Fruit fly (Drosophila melanogaster) whole organism, embryonic: Measurements from ENCODE around the gene fru.
A peak's percentile ranks its signal among the peaks of the same experiment; 100 is the strongest.

Experiments
- CG12219 ChIP-seq: fragments of 200-800 bp; sonication (Bioruptor generic); optimal IDR thresholded peaks from 3 replicates; lab custom pipeline; 2018; ENCODE audit warnings: missing biosample characterization, mild to moderate bottlenecking, missing genetic modification characterization
- CG14050 ChIP-seq: fragments of 200-800 bp; sonication (Bioruptor generic); IDR thresholded peaks from 3 replicates; pipeline ENCODE4 v1.3.6; 2022; ENCODE audit warnings: missing biosample characterization, missing genetic modification characterization
- CG15073 ChIP-seq: fragments of 200-800 bp; sonication (Bioruptor generic); optimal IDR thresholded peaks from 2 replicates; lab custom pipeline; 2016; ENCODE audit warnings: missing biosample characterization, missing genetic modification characterization
- CG1602 ChIP-seq: fragments of 200-800 bp; sonication (Bioruptor generic); optimal IDR thresholded peaks from 3 replicates; lab custom pipeline; 2016; ENCODE audit warnings: missing biosample characterization, missing genetic modification characterization
- CG17829 ChIP-seq: fragments of 200-800 bp; optimal IDR thresholded peaks from 2 replicates; lab custom pipeline; 2019; ENCODE audit warnings: missing biosample characterization, mild to moderate bottlenecking, missing genetic modification characterization, moderate library complexity
- CG3163 ChIP-seq: fragments of 200-800 bp; sonication (Bioruptor generic); optimal IDR thresholded peaks from 3 replicates; lab custom pipeline; 2016; ENCODE audit warnings: missing biosample characterization, missing genetic modification characterization
- CG34422 ChIP-seq: fragments of 200-800 bp; sonication (Bioruptor generic); IDR thresholded peaks from 3 replicates; pipeline ENCODE4 v1.3.6; 2022; ENCODE audit warnings: missing biosample characterization, missing genetic modification characterization
- CG3847 ChIP-seq: fragments of 200-800 bp; sonication (Bioruptor generic); IDR thresholded peaks from 2 replicates; pipeline ENCODE4 v1.3.6; 2022; ENCODE audit warnings: missing biosample characterization, missing genetic modification characterization
- CG4360 ChIP-seq: fragments of 200-800 bp; sonication (Bioruptor generic); IDR thresholded peaks from 2 replicates; pipeline ENCODE4 v1.3.6; 2022; ENCODE audit warnings: missing biosample characterization, missing genetic modification characterization
- CG7357 ChIP-seq: fragments of 200-800 bp; sonication (Bioruptor generic); IDR thresholded peaks from 3 replicates; pipeline ENCODE4 v1.3.6; 2022; ENCODE audit warnings: missing biosample characterization, missing genetic modification characterization
- CG8290 ChIP-seq, 3 experiments: fragments of 200-800 bp; sonication (Bioruptor generic); optimal IDR thresholded peaks; 2 replicates each; lab custom pipeline; 2016 to 2019; ENCODE audit warnings: missing biosample characterization in 3 of 3, missing genetic modification characterization in 3 of 3, mild to moderate bottlenecking in 2 of 3, moderate library complexity in 1 of 3
- CG8944 ChIP-seq: fragments of 200-800 bp; sonication (Bioruptor generic); optimal IDR thresholded peaks from 3 replicates; lab custom pipeline; 2016; ENCODE audit warnings: missing biosample characterization, missing genetic modification characterization
- CHES-1-like ChIP-seq: fragments of 200-800 bp; sonication (Bioruptor generic); optimal IDR thresholded peaks from 2 replicates; lab custom pipeline; 2016; ENCODE audit warnings: missing biosample characterization, missing genetic modification characterization
- CrebB ChIP-seq: fragments of 200-800 bp; sonication (Bioruptor generic); optimal IDR thresholded peaks from 3 replicates; lab custom pipeline; 2018; ENCODE audit warnings: missing biosample characterization, mild to moderate bottlenecking, missing genetic modification characterization
- Dll ChIP-seq: fragments of 200-800 bp; sonication (Bioruptor generic); IDR thresholded peaks from 4 replicates; pipeline ENCODE4 v1.3.6; 2022; ENCODE audit warnings: missing biosample characterization, missing genetic modification characterization; ENCODE audit not compliant: partially characterized antibody
- Hey ChIP-seq: fragments of 200-800 bp; sonication (Bioruptor generic); optimal IDR thresholded peaks from 3 replicates; lab custom pipeline; 2018; ENCODE audit warnings: missing biosample characterization, mild to moderate bottlenecking, missing genetic modification characterization
- MBD-R2 ChIP-seq: fragments of 200-800 bp; sonication (Bioruptor generic); IDR thresholded peaks from 2 replicates; pipeline ENCODE4 v1.3.6; 2022; ENCODE audit warnings: missing biosample characterization, missing genetic modification characterization
- MESR4 ChIP-seq: fragments of 200-800 bp; sonication (Bioruptor generic); optimal IDR thresholded peaks from 2 replicates; lab custom pipeline; 2018; ENCODE audit warnings: missing biosample characterization, mild to moderate bottlenecking, missing genetic modification characterization, moderate library complexity
- Nf-YB ChIP-seq: fragments of 200-800 bp; sonication (Bioruptor generic); optimal IDR thresholded peaks from 3 replicates; lab custom pipeline; 2019; ENCODE audit warnings: missing biosample characterization, mild to moderate bottlenecking, missing genetic modification characterization, moderate library complexity
- Trl ChIP-seq, 3 experiments: fragments of >200 bp in 2 of 3; fragments of 200-800 bp in 1 of 3; sonication (Bioruptor generic) in 1 of 3; optimal IDR thresholded peaks; 2 replicates in 1 of 3; 3 replicates in 2 of 3; lab custom pipeline; 2016 to 2017; ENCODE audit warnings: missing biosample characterization in 1 of 3, missing genetic modification characterization in 1 of 3
- Xrp1 ChIP-seq: fragments of 200-800 bp; sonication (Bioruptor generic); IDR thresholded peaks from 2 replicates; pipeline ENCODE4 v1.3.6; 2022; ENCODE audit warnings: missing biosample characterization, missing genetic modification characterization
- abd-A ChIP-seq: fragments of 200-800 bp; sonication (Bioruptor generic); optimal IDR thresholded peaks from 3 replicates; lab custom pipeline; 2019; ENCODE audit warnings: missing biosample characterization, mild to moderate bottlenecking, missing genetic modification characterization, moderate library complexity
- amos ChIP-seq: fragments of 200-800 bp; sonication (Bioruptor generic); IDR thresholded peaks from 2 replicates; pipeline ENCODE4 v1.3.6; 2022; ENCODE audit warnings: missing biosample characterization, missing genetic modification characterization; ENCODE audit not compliant: partially characterized antibody
- ase ChIP-seq: fragments of 200-800 bp; sonication (Bioruptor generic); IDR thresholded peaks from 3 replicates; pipeline ENCODE4 v1.3.6; 2022; ENCODE audit warnings: missing biosample characterization, missing genetic modification characterization
- ato ChIP-seq: fragments of 200-800 bp; sonication (Bioruptor generic); IDR thresholded peaks from 2 replicates; pipeline ENCODE4 v1.3.6; 2022; ENCODE audit warnings: missing biosample characterization, missing genetic modification characterization; ENCODE audit not compliant: partially characterized antibody
- bowl ChIP-seq: fragments of 200-800 bp; sonication (Bioruptor generic); IDR thresholded peaks from 2 replicates; pipeline ENCODE4 v1.3.6; 2022; ENCODE audit warnings: missing biosample characterization, missing genetic modification characterization
- cad ChIP-seq: fragments of >200 bp; optimal IDR thresholded peaks from 2 replicates; lab custom pipeline; 2017; ENCODE audit warnings: missing biosample characterization, missing genetic modification characterization
- corto ChIP-seq: fragments of 200-800 bp; sonication (Bioruptor generic); optimal IDR thresholded peaks from 2 replicates; lab custom pipeline; 2016; ENCODE audit warnings: missing biosample characterization, mild to moderate bottlenecking, missing genetic modification characterization, moderate library complexity
- crc ChIP-seq: fragments of 200-800 bp; sonication (Bioruptor generic); optimal IDR thresholded peaks from 2 replicates; lab custom pipeline; 2016; ENCODE audit warnings: missing biosample characterization, missing genetic modification characterization
- ewg ChIP-seq: fragments of 200-800 bp; sonication (Bioruptor generic); optimal IDR thresholded peaks from 3 replicates; lab custom pipeline; 2017; ENCODE audit warnings: mild to moderate bottlenecking, missing biosample characterization, missing genetic modification reagents, missing genetic modification characterization
- exex ChIP-seq: fragments of 200-800 bp; sonication (Bioruptor generic); optimal IDR thresholded peaks from 4 replicates; lab custom pipeline; 2018; ENCODE audit warnings: missing biosample characterization, mild to moderate bottlenecking, missing genetic modification characterization, moderate library complexity
- eyg ChIP-seq: fragments of 200-800 bp; sonication (Bioruptor generic); optimal IDR thresholded peaks from 3 replicates; lab custom pipeline; 2016; ENCODE audit warnings: missing biosample characterization, missing genetic modification characterization
- gce ChIP-seq: fragments of 200-800 bp; sonication (Bioruptor generic); IDR thresholded peaks from 3 replicates; pipeline ENCODE4 v1.3.6; 2022; ENCODE audit warnings: missing biosample characterization, missing genetic modification characterization
- gsb ChIP-seq: fragments of 200-800 bp; sonication (Bioruptor generic); IDR thresholded peaks from 2 replicates; pipeline ENCODE4 v1.3.6; 2022; ENCODE audit warnings: missing biosample characterization, missing genetic modification characterization
- ind ChIP-seq: fragments of 200-800 bp; sonication (Bioruptor generic); optimal IDR thresholded peaks from 3 replicates; lab custom pipeline; 2016; ENCODE audit warnings: missing biosample characterization, missing genetic modification characterization
- jigr1 ChIP-seq: fragments of 200-800 bp; sonication (Bioruptor generic); IDR thresholded peaks from 3 replicates; pipeline ENCODE4 v1.3.6; 2022; ENCODE audit warnings: missing biosample characterization, missing genetic modification characterization
- jing ChIP-seq: fragments of 200-800 bp; sonication (Bioruptor generic); optimal IDR thresholded peaks from 2 replicates; lab custom pipeline; 2018; ENCODE audit warnings: missing biosample characterization, mild to moderate bottlenecking, missing genetic modification characterization
- knrl ChIP-seq: fragments of 200-800 bp; sonication (Bioruptor generic); IDR thresholded peaks from 3 replicates; pipeline ENCODE4 v1.3.6; 2022; ENCODE audit warnings: missing biosample characterization, missing genetic modification characterization; ENCODE audit not compliant: partially characterized antibody
- lbe ChIP-seq: fragments of 200-800 bp; sonication (Bioruptor generic); optimal IDR thresholded peaks from 2 replicates; lab custom pipeline; 2016; ENCODE audit warnings: missing biosample characterization, mild to moderate bottlenecking, missing genetic modification characterization
- lilli ChIP-seq: fragments of 200-800 bp; sonication (Bioruptor generic); optimal IDR thresholded peaks from 3 replicates; lab custom pipeline; 2016; ENCODE audit warnings: missing biosample characterization, missing genetic modification characterization
- lov ChIP-seq, 2 experiments: fragments of 200-800 bp in 1 of 2; fragments of >200 bp in 1 of 2; sonication (Bioruptor generic) in 1 of 2; IDR thresholded peaks in 1 of 2; optimal IDR thresholded peaks in 1 of 2; 2 replicates in 1 of 2; 3 replicates in 1 of 2; pipeline versions ENCODE4 v1.3.6 to Lab custom; 2017 to 2022; ENCODE audit warnings: missing biosample characterization in 1 of 2, missing genetic modification characterization in 1 of 2
- nmo ChIP-seq: fragments of 200-800 bp; sonication (Bioruptor generic); optimal IDR thresholded peaks from 2 replicates; lab custom pipeline; 2018; ENCODE audit warnings: missing biosample characterization, mild to moderate bottlenecking, missing genetic modification characterization, moderate library complexity
- phol ChIP-seq: fragments of 200-800 bp; sonication (Bioruptor generic); optimal IDR thresholded peaks from 3 replicates; lab custom pipeline; 2018; ENCODE audit warnings: missing biosample characterization, mild to moderate bottlenecking, missing genetic modification characterization, moderate library complexity
- sim ChIP-seq: fragments of 200-800 bp; sonication (Bioruptor generic); IDR thresholded peaks from 2 replicates; pipeline ENCODE4 v1.3.6; 2022; ENCODE audit warnings: missing biosample characterization, missing genetic modification characterization
- sqz ChIP-seq: fragments of 200-800 bp; sonication (Bioruptor generic); optimal IDR thresholded peaks from 3 replicates; lab custom pipeline; 2018; ENCODE audit warnings: missing biosample characterization, mild to moderate bottlenecking, missing genetic modification characterization
- toy ChIP-seq: fragments of 200-800 bp; sonication (Bioruptor generic); IDR thresholded peaks from 2 replicates; pipeline ENCODE4 v1.3.6; 2022; ENCODE audit warnings: missing biosample characterization, missing genetic modification characterization
- unpg ChIP-seq: fragments of 200-800 bp; sonication (Bioruptor generic); optimal IDR thresholded peaks from 3 replicates; lab custom pipeline; 2018; ENCODE audit warnings: missing biosample characterization, mild to moderate bottlenecking, missing genetic modification characterization, moderate library complexity
- yki ChIP-seq: fragments of >200 bp; optimal IDR thresholded peaks from 3 replicates; lab custom pipeline; 2018
- z ChIP-seq: fragments of 200-800 bp; sonication (Bioruptor generic); IDR thresholded peaks from 3 replicates; pipeline ENCODE4 v1.3.6; 2022; ENCODE audit warnings: missing biosample characterization, missing genetic modification characterization
- zen ChIP-seq: fragments of 200-800 bp; sonication (Bioruptor generic); optimal IDR thresholded peaks from 3 replicates; lab custom pipeline; 2018; ENCODE audit warnings: missing biosample characterization, mild to moderate bottlenecking, missing genetic modification characterization, moderate library complexity

The fru gene

dm6 chr3R:18399698-18400020, 145.7 kb downstream of the fru start:
- no peak for TF ChIP-seq CG14050 (GFP tag; lab: Robert Waterston, UW)
- TF ChIP-seq sim (GFP tag; lab: Robert Waterston, UW) = no peak
- no peak for TF ChIP-seq lov (optimal IDR thresholded peaks at IDR 0.05; lab: Kevin White, UChicago)
- 0 out of 3 replicates have a peak, but pooled peaks have one; percentile 2 for TF ChIP-seq lov (GFP tag; IDR thresholded peaks at IDR 0.05; lab: Robert Waterston, UW)
- no peak for TF ChIP-seq jing (GFP tag; lab: Kevin White, UChicago)
- no peak for TF ChIP-seq CG1602 (GFP tag; lab: Kevin White, UChicago)
- no peak for TF ChIP-seq phol (tag; lab: Kevin White, UChicago)
- no peak for TF ChIP-seq CG17829
- TF ChIP-seq CG3847 (GFP tag; lab: Robert Waterston, UW) = 0 out of 2 replicates have a peak, but pooled peaks have one; percentile 85
- no peak for TF ChIP-seq unpg (GFP tag; lab: Kevin White, UChicago)
- TF ChIP-seq yki (lab: Kevin White, UChicago) = no peak
- peak; percentile 44; the same call in 1 of the 4 replicates for TF ChIP-seq Dll (GFP tag; lab: Robert Waterston, UW)
- no peak for TF ChIP-seq corto (GFP tag; lab: Kevin White, UChicago)
- no peak for TF ChIP-seq ewg (GFP tag; lab: Kevin White, UChicago)
- peak; percentile 39 for TF ChIP-seq exex (tag; lab: Kevin White, UChicago)
- no peak for TF ChIP-seq CG15073 (GFP tag; lab: Kevin White, UChicago)
- no peak for TF ChIP-seq lbe
- peak; percentile 55 for TF ChIP-seq MESR4 (GFP tag; lab: Kevin White, UChicago)
- TF ChIP-seq crc (GFP tag; lab: Kevin White, UChicago) = no peak
- 0 out of 2 replicates have a peak, but pooled peaks have one; percentile 3 for TF ChIP-seq amos (GFP tag; lab: Robert Waterston, UW)
- TF ChIP-seq ato (GFP tag; lab: Robert Waterston, UW) = peak; percentile 3; the same call in 1 of the 2 replicates
- no peak for TF ChIP-seq CG12219
- TF ChIP-seq lilli (GFP tag; lab: Kevin White, UChicago) = no peak
- no peak for TF ChIP-seq CG8944 (GFP tag; lab: Kevin White, UChicago)
- no peak for TF ChIP-seq CG4360 (GFP tag; lab: Robert Waterston, UW)
- no peak for TF ChIP-seq Trl (optimal IDR thresholded peaks at IDR 0.05; lab: Kevin White, UChicago)
- no peak for TF ChIP-seq Trl (GFP tag; optimal IDR thresholded peaks at IDR 0.05; lab: Kevin White, UChicago)
- TF ChIP-seq CG8290 (GFP tag; optimal IDR thresholded peaks at IDR 0.05; lab: Kevin White, UChicago) = no peak
- TF ChIP-seq CG8290 (tag; optimal IDR thresholded peaks at IDR 0.05; lab: Kevin White, UChicago) = peak in 1 of 2 experiments; percentile 14
- TF ChIP-seq cad (GFP tag; lab: Kevin White, UChicago) = no peak
- peak; percentile 29 for TF ChIP-seq zen (tag; lab: Kevin White, UChicago)
- peak; percentile 5 for TF ChIP-seq CG3163 (GFP tag; lab: Kevin White, UChicago)
- TF ChIP-seq abd-A (tag; lab: Kevin White, UChicago) = no peak
- no peak for TF ChIP-seq bowl (GFP tag; lab: Robert Waterston, UW)
- no peak for TF ChIP-seq Hey (tag; lab: Kevin White, UChicago)
- no peak for TF ChIP-seq ase (GFP tag; lab: Robert Waterston, UW)
- no peak for TF ChIP-seq z
- no peak for TF ChIP-seq CrebB
- TF ChIP-seq CG34422 (GFP tag; lab: Robert Waterston, UW) = no peak
- TF ChIP-seq gce (GFP tag; lab: Robert Waterston, UW) = no peak
- TF ChIP-seq eyg (GFP tag; lab: Kevin White, UChicago) = no peak
- TF ChIP-seq CG7357 = 0 out of 3 replicates have a peak, but pooled peaks have one; percentile 44
- no peak for TF ChIP-seq gsb (GFP tag; lab: Robert Waterston, UW)
- no peak for TF ChIP-seq sqz (GFP tag; lab: Kevin White, UChicago)
- no peak for TF ChIP-seq nmo (GFP tag; lab: Kevin White, UChicago)
- TF ChIP-seq MBD-R2 = peak; percentile 90
- TF ChIP-seq Xrp1 = no peak
- peak; percentile 38; the same call in 1 of the 3 replicates for TF ChIP-seq knrl (GFP tag; lab: Robert Waterston, UW)
- TF ChIP-seq ind = no peak
- no peak for TF ChIP-seq Nf-YB (GFP tag; lab: Kevin White, UChicago)
- TF ChIP-seq jigr1 (GFP tag; lab: Robert Waterston, UW) = no peak
- no peak for TF ChIP-seq toy (GFP tag; lab: Robert Waterston, UW)
- no peak for TF ChIP-seq CHES-1-like (GFP tag; lab: Kevin White, UChicago)
